Worm (Caenorhabditis elegans) whole organism, midembryonic: Measurements from ENCODE around the gene gcy-29.

ENCODE experiments used
- ref-1 ChIP-seq: fragments of 200-800 bp; sonication (Bioruptor generic); conservative IDR thresholded peaks from 2 replicates; pipeline ENCODE4 v1.3.6; 2022; ENCODE audit warnings: missing genetic modification reagents, missing genetic modification characterization, missing compliant biosample characterization
- ztf-23 ChIP-seq: fragments of 200-800 bp; sonication (Bioruptor generic); IDR thresholded peaks from 2 replicates; pipeline ENCODE4 v1.3.6; 2022; ENCODE audit warnings: missing genetic modification reagents, missing genetic modification characterization, missing compliant biosample characterization
- ztf-29 ChIP-seq: fragments of 200-800 bp; sonication (Bioruptor generic); IDR thresholded peaks from 2 replicates; pipeline ENCODE4 v1.3.6; 2022; ENCODE audit warnings: missing genetic modification reagents, missing genetic modification characterization, missing compliant biosample characterization

DNA sequence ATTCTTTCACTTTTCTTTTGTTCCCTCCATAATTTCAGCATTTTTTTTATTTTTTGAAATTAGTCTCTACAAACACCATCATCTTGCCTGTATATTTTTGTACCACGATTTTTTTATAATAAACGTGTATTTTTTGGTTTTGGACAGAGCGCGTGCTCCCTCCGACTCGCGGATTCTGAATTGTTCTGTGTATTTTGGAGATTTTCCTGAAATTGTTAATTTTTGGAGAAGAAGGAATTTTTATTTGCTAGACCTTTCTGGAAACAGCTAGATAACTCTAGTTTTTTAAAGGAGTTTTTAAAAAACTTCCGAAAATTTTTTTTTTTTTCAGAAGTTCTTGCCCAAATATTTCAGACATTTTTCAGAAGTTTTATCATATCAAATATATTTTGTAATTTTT lies 27.8 kb upstream of the gcy-29 start, which contains the start of gene C01G12.13:
- TF ChIP-seq ztf-29 (no peak), ref-1 (GFP tag; lab: Robert Waterston, UW) (no peak), ztf-23 (GFP tag; lab: Robert Waterston, UW) (no peak)
